Fruit fly (Drosophila melanogaster) Kc167 (cell line): ENCODE measurements around the gene CG33090.

Experiments
- Myc ChIP-seq: fragments of >200 bp; optimal IDR thresholded peaks from 2 replicates; lab custom pipeline; 2017; ENCODE audit warnings: missing external identifiers
- Sin3A ChIP-seq: fragments of >200 bp; optimal IDR thresholded peaks from 2 replicates; lab custom pipeline; 2018; ENCODE audit warnings: missing external identifiers
- h ChIP-seq: fragments of >200 bp; optimal IDR thresholded peaks from 3 replicates; lab custom pipeline; 2018; ENCODE audit warnings: missing external identifiers
- insv ChIP-seq: fragments of >200 bp; optimal IDR thresholded peaks from 3 replicates; lab custom pipeline; 2018; ENCODE audit warnings: missing external identifiers
- psq ChIP-seq: fragments of >200 bp; optimal IDR thresholded peaks from 2 replicates; lab custom pipeline; 2017; ENCODE audit warnings: missing external identifiers
- ttk ChIP-seq: sonication (Bioruptor generic); optimal IDR thresholded peaks from 2 replicates; lab custom pipeline; 2017; ENCODE audit warnings: missing external identifiers

- TF ChIP-seq insv: no peak
- no peak for TF ChIP-seq h (lab: Kevin White, UChicago)
- TF ChIP-seq psq (lab: Kevin White, UChicago): no peak
- TF ChIP-seq Myc (lab: Kevin White, UChicago): no peak
- no peak for TF ChIP-seq ttk (lab: Kevin White, UChicago)
- no peak for TF ChIP-seq Sin3A
These were observed 40.0 kb upstream of the CG33090 start for dm6 chr2L:14293917-14294316.
